Fruit fly (Drosophila melanogaster) whole organism, embryonic: ENCODE results near the gene Dis3l2.
A peak's percentile ranks its signal among the peaks of the same experiment; 100 is the strongest.

Experiments used
- BtbVII ChIP-seq: fragments of 200-800 bp; sonication (Bioruptor generic); optimal IDR thresholded peaks from 3 replicates; lab custom pipeline; 2017; ENCODE audit warnings: missing biosample characterization, mild to moderate bottlenecking, missing genetic modification characterization
- CG10321 ChIP-seq: fragments of 200-800 bp; sonication (Bioruptor generic); IDR thresholded peaks from 2 replicates; pipeline ENCODE4 v1.3.6; 2022; ENCODE audit warnings: missing biosample characterization, missing genetic modification characterization
- CG10979 ChIP-seq: fragments of 200-800 bp; sonication (Bioruptor generic); optimal IDR thresholded peaks from 2 replicates; lab custom pipeline; 2018; ENCODE audit warnings: missing biosample characterization, mild to moderate bottlenecking, missing genetic modification characterization, moderate library complexity
- CG12219 ChIP-seq: fragments of 200-800 bp; sonication (Bioruptor generic); optimal IDR thresholded peaks from 3 replicates; lab custom pipeline; 2018; ENCODE audit warnings: missing biosample characterization, mild to moderate bottlenecking, missing genetic modification characterization
- CG13287 ChIP-seq: fragments of 200-800 bp; sonication (Bioruptor generic); IDR thresholded peaks from 2 replicates; pipeline ENCODE4 v1.3.6; 2022; ENCODE audit warnings: missing biosample characterization, missing genetic modification characterization; ENCODE audit not compliant: partially characterized antibody
- CG15073 ChIP-seq: fragments of 200-800 bp; sonication (Bioruptor generic); optimal IDR thresholded peaks from 2 replicates; lab custom pipeline; 2016; ENCODE audit warnings: missing biosample characterization, missing genetic modification characterization
- CG15479 ChIP-seq: fragments of 200-800 bp; sonication (Bioruptor generic); optimal IDR thresholded peaks from 3 replicates; lab custom pipeline; 2019; ENCODE audit warnings: missing biosample characterization, mild to moderate bottlenecking, missing genetic modification characterization, moderate library complexity
- CG16779 ChIP-seq: fragments of 200-800 bp; sonication (Bioruptor generic); IDR thresholded peaks from 2 replicates; pipeline ENCODE4 v1.3.6; 2022; ENCODE audit warnings: missing biosample characterization, missing genetic modification characterization
- CG17568 ChIP-seq: fragments of 200-800 bp; sonication (Bioruptor generic); optimal IDR thresholded peaks from 2 replicates; lab custom pipeline; 2018; ENCODE audit warnings: missing biosample characterization, mild to moderate bottlenecking, missing genetic modification characterization, moderate library complexity
- CG18011 ChIP-seq: fragments of 200-800 bp; sonication (Bioruptor generic); optimal IDR thresholded peaks from 2 replicates; lab custom pipeline; 2017; ENCODE audit warnings: missing biosample characterization, missing genetic modification characterization, mild to moderate bottlenecking, moderate library complexity, missing genotype
- CG2875 ChIP-seq: fragments of 200-800 bp; sonication (Bioruptor generic); optimal IDR thresholded peaks from 2 replicates; lab custom pipeline; 2017; ENCODE audit warnings: missing biosample characterization, mild to moderate bottlenecking, missing genetic modification characterization, missing genetic modification reagents
- CG30020 ChIP-seq: fragments of 200-800 bp; optimal IDR thresholded peaks from 2 replicates; lab custom pipeline; 2019; ENCODE audit warnings: missing biosample characterization, mild to moderate bottlenecking, missing genetic modification characterization, moderate library complexity
- CG31224 ChIP-seq: fragments of 200-800 bp; sonication (Bioruptor generic); IDR thresholded peaks from 2 replicates; pipeline ENCODE4 v1.3.6; 2022; ENCODE audit warnings: missing biosample characterization, missing genetic modification characterization
- CG31365 ChIP-seq: fragments of 200-800 bp; sonication (Bioruptor generic); optimal IDR thresholded peaks from 2 replicates; lab custom pipeline; 2018; ENCODE audit warnings: missing biosample characterization, mild to moderate bottlenecking, missing genetic modification characterization
- CG34376 ChIP-seq: fragments of 200-800 bp; sonication (Bioruptor generic); optimal IDR thresholded peaks from 2 replicates; lab custom pipeline; 2018; ENCODE audit warnings: missing biosample characterization, mild to moderate bottlenecking, missing genetic modification characterization
- CG3726 ChIP-seq: fragments of 200-800 bp; sonication (Bioruptor generic); IDR thresholded peaks from 3 replicates; pipeline ENCODE4, ENCODE4 v1.3.6; 2022; ENCODE audit warnings: missing biosample characterization, missing genetic modification characterization
- CG7372 ChIP-seq: fragments of 200-800 bp; sonication (Bioruptor generic); IDR thresholded peaks from 2 replicates; pipeline ENCODE4 v1.3.6; 2022; ENCODE audit warnings: missing biosample characterization, missing genetic modification characterization
- CG9215 ChIP-seq: fragments of 200-800 bp; sonication (Bioruptor generic); IDR thresholded peaks from 2 replicates; pipeline ENCODE4 v1.3.6; 2022; ENCODE audit warnings: missing biosample characterization, missing genetic modification characterization
- CG9797 ChIP-seq: fragments of 200-800 bp; sonication (Bioruptor generic); optimal IDR thresholded peaks from 3 replicates; lab custom pipeline; 2018; ENCODE audit warnings: missing biosample characterization, mild to moderate bottlenecking, missing genetic modification characterization
- Dbx ChIP-seq: fragments of 200-800 bp; sonication (Bioruptor generic); IDR thresholded peaks from 3 replicates; pipeline ENCODE4 v1.3.6; 2022; ENCODE audit warnings: missing biosample characterization, missing genetic modification characterization
- Dfd ChIP-seq, 2 experiments: fragments of >200 bp; optimal IDR thresholded peaks; 2 replicates each; lab custom pipeline; 2017; ENCODE audit warnings: missing biosample characterization in 2 of 2, missing genetic modification characterization in 2 of 2
- E2f1 ChIP-seq: fragments of 200-800 bp; sonication (Bioruptor generic); IDR thresholded peaks from 2 replicates; pipeline ENCODE4 v1.3.6; 2022; ENCODE audit warnings: missing biosample characterization, missing genetic modification characterization
- Ets97D ChIP-seq: fragments of 200-800 bp; sonication (Bioruptor generic); optimal IDR thresholded peaks from 3 replicates; lab custom pipeline; 2016; ENCODE audit warnings: missing biosample characterization, missing genetic modification characterization
- Hr3 ChIP-seq: fragments of 200-800 bp; sonication (Bioruptor generic); optimal IDR thresholded peaks from 3 replicates; lab custom pipeline; 2016; ENCODE audit warnings: missing biosample characterization, missing genetic modification characterization
- Lhr ChIP-seq: fragments of 200-800 bp; sonication (Bioruptor generic); optimal IDR thresholded peaks from 3 replicates; lab custom pipeline; 2017; ENCODE audit warnings: mild to moderate bottlenecking, missing biosample characterization, missing genetic modification reagents, missing genetic modification characterization
- Mad ChIP-seq: fragments of 200-800 bp; sonication (Bioruptor generic); optimal IDR thresholded peaks from 2 replicates; lab custom pipeline; 2016; ENCODE audit warnings: missing biosample characterization, missing genetic modification characterization
- Med ChIP-seq: fragments of 200-800 bp; sonication (Bioruptor generic); peaks from one replicate; lab custom pipeline; 2016; ENCODE audit warnings: missing biosample characterization, missing genetic modification characterization, mild to moderate bottlenecking, inconsistent platforms, moderate library complexity
- Meics ChIP-seq: fragments of 200-800 bp; sonication (Bioruptor generic); optimal IDR thresholded peaks from 2 replicates; lab custom pipeline; 2017; ENCODE audit warnings: missing biosample characterization, mild to moderate bottlenecking, missing genetic modification characterization
- NC2α ChIP-seq: fragments of 200-800 bp; sonication (Bioruptor generic); optimal IDR thresholded peaks from 2 replicates; lab custom pipeline; 2016; ENCODE audit warnings: missing biosample characterization, missing genetic modification characterization
- Neu2 ChIP-seq: fragments of 200-800 bp; sonication (Bioruptor generic); optimal IDR thresholded peaks from 3 replicates; lab custom pipeline; 2016; ENCODE audit warnings: missing biosample characterization, missing genetic modification characterization, borderline replicate concordance
- Oaz ChIP-seq: fragments of 200-800 bp; sonication (Bioruptor generic); IDR thresholded peaks from 2 replicates; pipeline ENCODE4 v1.3.6; 2022; ENCODE audit warnings: missing biosample characterization, missing genetic modification characterization
- aop ChIP-seq: fragments of 200-800 bp; sonication (Bioruptor generic); IDR thresholded peaks from 2 replicates; pipeline ENCODE4 v1.3.6; 2022; ENCODE audit warnings: missing biosample characterization, missing genetic modification characterization
- chinmo ChIP-seq: fragments of 200-800 bp; sonication (Bioruptor generic); IDR thresholded peaks from 4 replicates; pipeline ENCODE4 v1.3.6; 2022; ENCODE audit warnings: missing biosample characterization, missing genetic modification characterization; ENCODE audit not compliant: partially characterized antibody
- chm ChIP-seq: fragments of 200-800 bp; sonication (Bioruptor generic); IDR thresholded peaks from 2 replicates; pipeline ENCODE4 v1.3.6; 2022; ENCODE audit warnings: missing biosample characterization, missing genetic modification characterization
- ci ChIP-seq: fragments of 200-800 bp; sonication (Bioruptor generic); IDR thresholded peaks from 3 replicates; pipeline ENCODE4 v1.3.6; 2022; ENCODE audit warnings: missing biosample characterization, missing genetic modification characterization
- corto ChIP-seq: fragments of 200-800 bp; sonication (Bioruptor generic); optimal IDR thresholded peaks from 2 replicates; lab custom pipeline; 2016; ENCODE audit warnings: missing biosample characterization, mild to moderate bottlenecking, missing genetic modification characterization, moderate library complexity
- crc ChIP-seq: fragments of 200-800 bp; sonication (Bioruptor generic); optimal IDR thresholded peaks from 2 replicates; lab custom pipeline; 2016; ENCODE audit warnings: missing biosample characterization, missing genetic modification characterization
- fru ChIP-seq: fragments of >200 bp; optimal IDR thresholded peaks from 2 replicates; lab custom pipeline; 2017
- inv ChIP-seq: fragments of 200-800 bp; sonication (Bioruptor generic); IDR thresholded peaks from 2 replicates; pipeline ENCODE4 v1.3.6; 2022; ENCODE audit warnings: missing biosample characterization, missing genetic modification characterization; ENCODE audit not compliant: partially characterized antibody
- kni ChIP-seq: fragments of 200-800 bp; sonication (Bioruptor generic); optimal IDR thresholded peaks from 3 replicates; lab custom pipeline; 2017; ENCODE audit warnings: mild to moderate bottlenecking, missing biosample characterization, missing genetic modification reagents, missing genetic modification characterization
- knrl ChIP-seq: fragments of 200-800 bp; sonication (Bioruptor generic); IDR thresholded peaks from 3 replicates; pipeline ENCODE4 v1.3.6; 2022; ENCODE audit warnings: missing biosample characterization, missing genetic modification characterization; ENCODE audit not compliant: partially characterized antibody
- lbe ChIP-seq: fragments of 200-800 bp; sonication (Bioruptor generic); optimal IDR thresholded peaks from 2 replicates; lab custom pipeline; 2016; ENCODE audit warnings: missing biosample characterization, mild to moderate bottlenecking, missing genetic modification characterization
- lola ChIP-seq, 3 experiments: fragments of >200 bp in 2 of 3; fragments of 200-800 bp in 1 of 3; sonication (Bioruptor generic) in 1 of 3; optimal IDR thresholded peaks; 2 replicates each; lab custom pipeline; 2017 to 2019; ENCODE audit warnings: missing biosample characterization in 3 of 3, missing genetic modification characterization in 3 of 3, mild to moderate bottlenecking in 1 of 3, moderate library complexity in 1 of 3
- salm ChIP-seq: fragments of 200-800 bp; sonication (Bioruptor generic); optimal IDR thresholded peaks from 2 replicates; lab custom pipeline; 2018; ENCODE audit warnings: missing biosample characterization, mild to moderate bottlenecking, missing genetic modification characterization
- scrt ChIP-seq: fragments of 200-800 bp; sonication (Bioruptor generic); optimal IDR thresholded peaks from 2 replicates; lab custom pipeline; 2018; ENCODE audit warnings: missing biosample characterization, mild to moderate bottlenecking, missing genetic modification characterization, moderate library complexity
- slbo ChIP-seq: fragments of 200-800 bp; sonication (Bioruptor generic); IDR thresholded peaks from 2 replicates; pipeline ENCODE4 v1.3.6; 2022; ENCODE audit warnings: missing biosample characterization, missing genetic modification characterization
- stc ChIP-seq: fragments of 200-800 bp; sonication (Bioruptor generic); IDR thresholded peaks from 2 replicates; pipeline ENCODE4 v1.3.6; 2022; ENCODE audit warnings: missing biosample characterization, missing genetic modification characterization
- sug ChIP-seq: fragments of 200-800 bp; optimal IDR thresholded peaks from 2 replicates; lab custom pipeline; 2019; ENCODE audit warnings: missing biosample characterization, mild to moderate bottlenecking, missing genetic modification characterization, moderate library complexity
- trh ChIP-seq: fragments of 200-800 bp; sonication (Bioruptor generic); optimal IDR thresholded peaks from 2 replicates; lab custom pipeline; 2016; ENCODE audit warnings: missing biosample characterization, missing genetic modification characterization
- zfh2 ChIP-seq: fragments of 200-800 bp; sonication (Bioruptor generic); optimal IDR thresholded peaks from 2 replicates; lab custom pipeline; 2016; ENCODE audit warnings: missing biosample characterization, missing genetic modification characterization

The Dis3l2 gene

dm6 chr3L:246644-247199 lies 34.2 kb downstream of the Dis3l2 start (continued):
- TF ChIP-seq scrt (no peak), knrl (GFP tag; lab: Robert Waterston, UW) (peak; percentile 59; the same call in 2 of the 3 replicates), CG31365 (tag; lab: Kevin White, UChicago) (no peak), Dfd (GFP tag; optimal IDR thresholded peaks at IDR 0.05; lab: Kevin White, UChicago) (no peak), CG12219 (GFP tag; lab: Kevin White, UChicago) (no peak), corto (GFP tag; lab: Kevin White, UChicago) (no peak), CG34376 (GFP tag; lab: Kevin White, UChicago) (peak; percentile 52), CG9215 (GFP tag; lab: Robert Waterston, UW) (no peak), kni (GFP tag; lab: Kevin White, UChicago) (no peak), E2f1 (GFP tag; lab: Robert Waterston, UW) (peak; percentile 47; the same call in 1 of the 2 replicates), CG13287 (peak; percentile 66; the same call in 1 of the 2 replicates), slbo (GFP tag; lab: Robert Waterston, UW) (peak; percentile 69), CG16779 (GFP tag; lab: Robert Waterston, UW) (no peak), CG10321 (no peak), Ets97D (GFP tag; lab: Kevin White, UChicago) (peak; percentile 97), chinmo (GFP tag; lab: Robert Waterston, UW) (0 out of 4 replicates have a peak, but pooled peaks have one; percentile 42), ci (GFP tag; lab: Robert Waterston, UW) (peak; percentile 84), CG15479 (GFP tag; lab: Kevin White, UChicago) (peak; percentile 76), Hr3 (GFP tag; lab: Kevin White, UChicago) (peak; percentile 2), lbe (peak; percentile 38), Mad (GFP tag; lab: Kevin White, UChicago) (peak; percentile 9), crc (GFP tag; lab: Kevin White, UChicago) (no peak), salm (tag; lab: Kevin White, UChicago) (no peak), Meics (GFP tag; lab: Kevin White, UChicago) (no peak), trh (GFP tag; lab: Kevin White, UChicago) (no peak), CG7372 (GFP tag; lab: Robert Waterston, UW) (no peak), NC2α (GFP tag; lab: Kevin White, UChicago) (no peak), Dbx (peak; percentile 77; the same call in 2 of the 3 replicates), inv (peak; percentile 57), CG3726 (GFP tag; lab: Robert Waterston, UW) (no peak), Neu2 (GFP tag; lab: Kevin White, UChicago) (no peak), Oaz (GFP tag; lab: Robert Waterston, UW) (peak; percentile 10; the same call in 1 of the 2 replicates), aop (GFP tag; lab: Robert Waterston, UW) (no peak), zfh2 (GFP tag; lab: Kevin White, UChicago) (peak; percentile 43), sug (tag; lab: Kevin White, UChicago) (no peak), Lhr (GFP tag; lab: Kevin White, UChicago) (peak; percentile 83), stc (GFP tag; lab: Robert Waterston, UW) (no peak), CG10979 (tag; lab: Kevin White, UChicago) (peak; percentile 19), fru (lab: Kevin White, UChicago) (no peak), chm (GFP tag; lab: Robert Waterston, UW) (peak; percentile 42; the same call in 1 of the 2 replicates), CG30020 (peak; percentile 73), CG15073 (GFP tag; lab: Kevin White, UChicago) (no peak), Med (GFP tag; lab: Kevin White, UChicago) (peak; percentile 94), CG2875 (GFP tag; lab: Kevin White, UChicago) (peak; percentile 6), BtbVII (GFP tag; lab: Kevin White, UChicago) (no peak), lola (GFP tag; optimal IDR thresholded peaks at IDR 0.05; lab: Kevin White, UChicago) (no peak), CG9797 (peak; percentile 49), CG18011 (GFP tag; lab: Kevin White, UChicago) (no peak), CG31224 (no peak), CG17568 (GFP tag; lab: Kevin White, UChicago) (no peak)
